Worm (Caenorhabditis elegans): ENCODE measurements around the gene C01G12.13.

ce11 chrII:14537728-14538127 lies 38.8 kb upstream of the C01G12.13 start, which contains the start of the genes clec-147 and C04H5.7:
- TF ChIP-seq pes-1 (GFP tag; IDR thresholded peaks at IDR 0.05) (no peak), flt-1 (GFP tag; IDR thresholded peaks at IDR 0.05) (no peak), hmg-4 (GFP tag; optimal IDR thresholded peaks at IDR 0.05) (no peak), ama-1 (optimal IDR thresholded peaks at IDR 0.05) (no peak), tbx-11 (GFP tag; IDR thresholded peaks at IDR 0.05) (no peak), tra-4 (tag; optimal IDR thresholded peaks at IDR 0.05) (no peak), hmbx-1 (tag; optimal IDR thresholded peaks at IDR 0.05) (no peak), aly-1 (tag; optimal IDR thresholded peaks at IDR 0.05) (no peak), scrt-1 (GFP tag; IDR thresholded peaks at IDR 0.05) (no peak), hnd-1 (tag; optimal IDR thresholded peaks at IDR 0.05) (no peak)
